Fruit fly (Drosophila melanogaster): ENCODE results near the gene CG42688.

The CG42688 gene

dm6 chr2L:19154893-19155389 is 27.7 kb downstream of the CG42688 start:
- TF ChIP-seq CG13775 (GFP tag; optimal IDR thresholded peaks at IDR 0.05) (no peak), NfI (GFP tag; optimal IDR thresholded peaks at IDR 0.05) (no peak), eve (GFP tag; optimal IDR thresholded peaks at IDR 0.05) (no peak), CG4424 (GFP tag; optimal IDR thresholded peaks at IDR 0.05) (no peak), ssp (GFP tag; IDR thresholded peaks at IDR 0.05) (no peak), CG9797 (GFP tag; optimal IDR thresholded peaks at IDR 0.05) (no peak), maf-S (GFP tag; optimal IDR thresholded peaks at IDR 0.05) (no peak), Sox100B (GFP tag; optimal IDR thresholded peaks at IDR 0.05) (no peak), pan (optimal IDR thresholded peaks at IDR 0.05) (no peak), pan (GFP tag; optimal IDR thresholded peaks at IDR 0.05 in 1 of 2, IDR thresholded peaks at IDR 0.05 in 1 of 2) (no peak), Usf (GFP tag; optimal IDR thresholded peaks at IDR 0.05) (no peak), CG11085 (GFP tag; IDR thresholded peaks at IDR 0.05) (no peak), Dip2 (GFP tag; IDR thresholded peaks at IDR 0.05) (no peak), Lpt (GFP tag; optimal IDR thresholded peaks at IDR 0.05) (peak; percentile 8), lbe (GFP tag; optimal IDR thresholded peaks at IDR 0.05) (no peak), row (GFP tag; IDR thresholded peaks at IDR 0.05) (no peak), CG2202 (tag; optimal IDR thresholded peaks at IDR 0.05) (no peak), ERR (GFP tag; optimal IDR thresholded peaks at IDR 0.05) (no peak), Camta (GFP tag; optimal IDR thresholded peaks at IDR 0.05) (no peak), CG1602 (GFP tag; optimal IDR thresholded peaks at IDR 0.05) (no peak), z (GFP tag; IDR thresholded peaks at IDR 0.05) (peak; percentile 63; the same call in 2 of the 3 replicates), Six4 (GFP tag; optimal IDR thresholded peaks at IDR 0.05) (peak; percentile 14), oc (tag; optimal IDR thresholded peaks at IDR 0.05) (peak; percentile 54), ems (GFP tag; optimal IDR thresholded peaks at IDR 0.05) (no peak), C15 (GFP tag; IDR thresholded peaks at IDR 0.05) (no peak), sim (GFP tag; IDR thresholded peaks at IDR 0.05) (no peak), jing (GFP tag; optimal IDR thresholded peaks at IDR 0.05) (no peak), insv (GFP tag; optimal IDR thresholded peaks at IDR 0.05) (peak in 1 of 2 experiments; percentile 37), CG7745 (tag; optimal IDR thresholded peaks at IDR 0.05) (no peak), CG14710 (tag; optimal IDR thresholded peaks at IDR 0.05) (no peak), Atf3 (GFP tag; optimal IDR thresholded peaks at IDR 0.05) (no peak), CG3995 (GFP tag; optimal IDR thresholded peaks at IDR 0.05) (no peak), Asciz (GFP tag; optimal IDR thresholded peaks at IDR 0.05) (no peak), usp (GFP tag; optimal IDR thresholded peaks at IDR 0.05) (no peak), wek (GFP tag; optimal IDR thresholded peaks at IDR 0.05) (no peak), phol (tag; optimal IDR thresholded peaks at IDR 0.05) (no peak), aop (GFP tag; IDR thresholded peaks at IDR 0.05) (0 out of 2 replicates have a peak, but pooled peaks have one; percentile 59), tll (GFP tag; optimal IDR thresholded peaks at IDR 0.05) (peak; percentile 51 to 86), Hand (GFP tag; optimal IDR thresholded peaks at IDR 0.05) (no peak), nerfin-2 (GFP tag; IDR thresholded peaks at IDR 0.05; ENCODE audit: partially characterized antibody) (no peak), fd64A (GFP tag; optimal IDR thresholded peaks at IDR 0.05) (no peak), Awh (GFP tag; IDR thresholded peaks at IDR 0.05) (peak; percentile 31; the same call in 1 of the 2 replicates), ase (GFP tag; IDR thresholded peaks at IDR 0.05) (0 out of 3 replicates have a peak, but pooled peaks have one; percentile 22), bab2 (GFP tag; optimal IDR thresholded peaks at IDR 0.05) (no peak), CG17385 (GFP tag; optimal IDR thresholded peaks at IDR 0.05) (no peak), CG17328 (GFP tag; IDR thresholded peaks at IDR 0.05) (0 out of 2 replicates have a peak, but pooled peaks have one; percentile 23), CG10959 (GFP tag; IDR thresholded peaks at IDR 0.05) (no peak), CG4730 (GFP tag; IDR thresholded peaks at IDR 0.05) (no peak), Eip74EF (GFP tag; optimal IDR thresholded peaks at IDR 0.05) (peak in 1 of 2 experiments; percentile 59), eyg (GFP tag; optimal IDR thresholded peaks at IDR 0.05) (no peak), grn (GFP tag; optimal IDR thresholded peaks at IDR 0.05) (peak; percentile 42), Meics (GFP tag; optimal IDR thresholded peaks at IDR 0.05) (no peak)

All from whole organism, embryonic.